Worm (Caenorhabditis elegans) whole organism, late embryonic: ENCODE data around the gene F36H1.12.

Source experiments
- C08G9.2 ChIP-seq: sonication (generic microtip); optimal IDR thresholded peaks from 2 replicates; lab custom pipeline; 2016; ENCODE audit warnings: mild to moderate bottlenecking, missing genetic modification characterization, moderate library complexity, missing compliant biosample characterization
- K02D7.2 ChIP-seq: sonication (generic microtip); optimal IDR thresholded peaks from 2 replicates; lab custom pipeline; 2017; ENCODE audit warnings: mild to moderate bottlenecking, missing genetic modification characterization, missing compliant biosample characterization
- T23F11.4 ChIP-seq: fragments of 200-800 bp; sonication (Bioruptor generic); optimal IDR thresholded peaks from 2 replicates; lab custom pipeline; 2018; ENCODE audit warnings: mild to moderate bottlenecking, missing genetic modification characterization, missing compliant biosample characterization
- Y22D7AL.16 ChIP-seq: sonication (generic microtip); optimal IDR thresholded peaks from 2 replicates; lab custom pipeline; 2016; ENCODE audit warnings: missing genetic modification characterization, missing compliant biosample characterization
- ahr-1 ChIP-seq: sonication (generic microtip); optimal IDR thresholded peaks from 2 replicates; lab custom pipeline; 2016; ENCODE audit warnings: missing genetic modification characterization, missing compliant biosample characterization
- ceh-14 ChIP-seq: sonication (generic microtip); optimal IDR thresholded peaks from 2 replicates; lab custom pipeline; 2016; ENCODE audit warnings: missing genotype, missing genetic modification characterization, missing compliant biosample characterization
- ceh-18 ChIP-seq: sonication (generic microtip); optimal IDR thresholded peaks from 2 replicates; lab custom pipeline; 2016; ENCODE audit warnings: missing genetic modification characterization, missing compliant biosample characterization
- ceh-19 ChIP-seq: fragments of 200-800 bp; sonication (Bioruptor generic); optimal IDR thresholded peaks from 2 replicates; lab custom pipeline; 2018; ENCODE audit warnings: mild to moderate bottlenecking, missing genetic modification characterization, missing compliant biosample characterization
- ceh-2 ChIP-seq: sonication (generic microtip); optimal IDR thresholded peaks from 2 replicates; lab custom pipeline; 2016; ENCODE audit warnings: missing genotype, missing genetic modification characterization, missing compliant biosample characterization
- ceh-22 ChIP-seq: sonication (generic microtip); optimal IDR thresholded peaks from 2 replicates; lab custom pipeline; 2017; ENCODE audit warnings: missing biosample characterization, missing genetic modification characterization
- ceh-24 ChIP-seq: sonication (generic microtip); optimal IDR thresholded peaks from 2 replicates; lab custom pipeline; 2016; ENCODE audit warnings: mild to moderate bottlenecking, missing genetic modification characterization, missing compliant biosample characterization
- ceh-30 ChIP-seq: fragments of 150-350 bp; optimal IDR thresholded peaks from 2 replicates; lab custom pipeline; 2014; ENCODE audit warnings: missing biosample characterization, missing genetic modification characterization
- ceh-48 ChIP-seq: sonication (generic microtip); optimal IDR thresholded peaks from 2 replicates; lab custom pipeline; 2016; ENCODE audit warnings: missing genetic modification characterization, inconsistent platforms, missing compliant biosample characterization
- che-1 ChIP-seq: sonication (generic microtip); optimal IDR thresholded peaks from 2 replicates; lab custom pipeline; 2016; ENCODE audit warnings: mild to moderate bottlenecking, missing genetic modification characterization, missing compliant biosample characterization
- dve-1 ChIP-seq: sonication (generic microtip); optimal IDR thresholded peaks from 2 replicates; lab custom pipeline; 2017; ENCODE audit warnings: antibody characterized with exemption, mild to moderate bottlenecking, missing genetic modification characterization, missing compliant biosample characterization
- elt-2 ChIP-seq: sonication (generic microtip); optimal IDR thresholded peaks from 2 replicates; lab custom pipeline; 2016; ENCODE audit warnings: missing genetic modification reagents, missing genetic modification characterization, missing compliant biosample characterization
- elt-4 ChIP-seq: sonication (generic microtip); optimal IDR thresholded peaks from 2 replicates; lab custom pipeline; 2016; ENCODE audit warnings: missing genetic modification characterization, missing compliant biosample characterization
- ets-4 ChIP-seq: sonication (generic microtip); optimal IDR thresholded peaks from 2 replicates; lab custom pipeline; 2016; ENCODE audit warnings: missing genetic modification characterization, missing compliant biosample characterization
- eyg-1 ChIP-seq: sonication (generic microtip); optimal IDR thresholded peaks from 2 replicates; lab custom pipeline; 2016; ENCODE audit warnings: missing genotype, missing genetic modification characterization, missing compliant biosample characterization
- fax-1 ChIP-seq: sonication (generic microtip); optimal IDR thresholded peaks from 2 replicates; lab custom pipeline; 2016; ENCODE audit warnings: missing genotype, missing genetic modification characterization, missing compliant biosample characterization
- fkh-10 ChIP-seq: fragments of 150-350 bp; optimal IDR thresholded peaks from 2 replicates; lab custom pipeline; 2014; ENCODE audit warnings: missing biosample characterization, missing genetic modification reagents, missing genetic modification characterization
- gmeb-2 ChIP-seq: sonication (generic microtip); optimal IDR thresholded peaks from 2 replicates; lab custom pipeline; 2016; ENCODE audit warnings: missing genetic modification characterization, inconsistent platforms, missing compliant biosample characterization
- hlh-13 ChIP-seq: fragments of 200-800 bp; sonication (Bioruptor generic); optimal IDR thresholded peaks from 2 replicates; lab custom pipeline; 2018; ENCODE audit warnings: mild to moderate bottlenecking, missing genetic modification characterization, missing compliant biosample characterization
- hlh-30 ChIP-seq: sonication (generic microtip); optimal IDR thresholded peaks from 2 replicates; lab custom pipeline; 2017; ENCODE audit warnings: antibody characterized with exemption, missing genetic modification characterization, missing compliant biosample characterization; ENCODE audit not compliant: insufficient read depth
- nfya-1 ChIP-seq: sonication (generic microtip); optimal IDR thresholded peaks from 2 replicates; lab custom pipeline; 2017; ENCODE audit warnings: missing genetic modification characterization, mild to moderate bottlenecking, missing compliant biosample characterization, antibody characterized with exemption, moderate library complexity
- nhr-232 ChIP-seq: sonication (generic microtip); optimal IDR thresholded peaks from 2 replicates; lab custom pipeline; 2016; ENCODE audit warnings: missing genetic modification characterization, missing compliant biosample characterization
- npax-4 ChIP-seq: sonication (generic microtip); optimal IDR thresholded peaks from 2 replicates; lab custom pipeline; 2016; ENCODE audit warnings: missing genetic modification characterization, missing compliant biosample characterization
- odd-2 ChIP-seq: sonication (generic microtip); optimal IDR thresholded peaks from 2 replicates; lab custom pipeline; 2017; ENCODE audit warnings: antibody characterized with exemption, mild to moderate bottlenecking, missing genetic modification characterization, missing compliant biosample characterization
- pax-1 ChIP-seq: fragments of 150-350 bp; optimal IDR thresholded peaks from 2 replicates; lab custom pipeline; 2014; ENCODE audit warnings: missing biosample characterization, missing genetic modification characterization
- ref-2 ChIP-seq: sonication (generic microtip); optimal IDR thresholded peaks from 2 replicates; lab custom pipeline; 2016; ENCODE audit warnings: missing genetic modification characterization, missing compliant biosample characterization
- sox-2 ChIP-seq: fragments of 200-800 bp; sonication (Bioruptor generic); IDR thresholded peaks from 2 replicates; pipeline ENCODE4 v1.3.6; 2022; ENCODE audit warnings: missing genetic modification reagents, missing genetic modification characterization, missing compliant biosample characterization
- ttx-3 ChIP-seq: sonication (generic microtip); optimal IDR thresholded peaks from 2 replicates; lab custom pipeline; 2016; ENCODE audit warnings: missing genetic modification reagents, missing genetic modification characterization, missing compliant biosample characterization
- unc-3 ChIP-seq, 2 experiments: fragments of 200-800 bp in 1 of 2; sonication (Bioruptor generic) in 1 of 2; sonication (generic microtip) in 1 of 2; conservative IDR thresholded peaks in 1 of 2; optimal IDR thresholded peaks in 1 of 2; 2 replicates each; pipeline versions ENCODE4 v1.3.6 to Lab custom; 2016 to 2022; ENCODE audit warnings: missing compliant biosample characterization in 2 of 2, missing genetic modification characterization in 2 of 2, missing genetic modification reagents in 1 of 2
- unc-42 ChIP-seq: sonication (generic microtip); optimal IDR thresholded peaks from 2 replicates; lab custom pipeline; 2016; ENCODE audit warnings: missing genotype, missing genetic modification characterization, missing compliant biosample characterization
- unc-55 ChIP-seq: sonication (generic microtip); optimal IDR thresholded peaks from 2 replicates; lab custom pipeline; 2017; ENCODE audit warnings: missing biosample characterization, missing genetic modification reagents, missing genetic modification characterization
- zip-5 ChIP-seq: sonication (generic microtip); optimal IDR thresholded peaks from 2 replicates; lab custom pipeline; 2016; ENCODE audit warnings: missing genetic modification characterization, missing compliant biosample characterization

Gene F36H1.12

ce11 chrIV:11037118-11037719 is 16.3 kb downstream of the F36H1.12 start:
- no peak for TF ChIP-seq hlh-13
- TF ChIP-seq elt-4 (tag; lab: Kevin White, UChicago), result no peak
- TF ChIP-seq unc-42 (tag; lab: Kevin White, UChicago), result peak; percentile 32
- no peak for TF ChIP-seq zip-5
- no peak for TF ChIP-seq ceh-18 (tag; lab: Kevin White, UChicago)
- TF ChIP-seq Y22D7AL.16, result no peak
- peak; percentile 44 for TF ChIP-seq elt-2 (tag; lab: Kevin White, UChicago)
- TF ChIP-seq ceh-30 (tag; lab: Kevin White, UChicago), result no peak
- no peak for TF ChIP-seq ceh-48 (tag; lab: Kevin White, UChicago)
- TF ChIP-seq K02D7.2, result no peak
- TF ChIP-seq npax-4 (tag; lab: Kevin White, UChicago), result no peak
- no peak for TF ChIP-seq ceh-19 (GFP tag; lab: Kevin White, UChicago)
- TF ChIP-seq gmeb-2 (tag; lab: Kevin White, UChicago), result no peak

DNA sequence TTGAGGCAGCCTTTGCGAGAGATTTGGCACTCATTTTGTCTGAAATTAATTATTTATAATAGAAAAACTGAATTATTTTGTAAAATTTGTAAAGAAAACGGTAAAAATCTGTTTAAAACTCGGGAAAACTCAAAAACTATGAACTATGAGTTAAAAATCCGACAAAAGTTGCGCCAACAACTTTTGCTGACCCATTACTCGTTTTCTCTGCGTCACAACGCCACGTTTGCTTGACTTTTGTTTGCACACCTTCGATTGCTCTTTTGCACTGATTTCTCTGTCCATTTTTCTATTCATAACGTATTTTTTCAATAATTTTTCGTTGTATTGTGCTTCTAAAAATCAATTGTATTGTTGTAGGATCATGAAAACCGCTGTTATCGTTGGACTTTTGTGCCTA is 17.3 kb downstream of the F36H1.12 start, which contains the start of gene fkb-1:
Gene fkb-1 (plus strand): TSS at position 361 of the 400 bp plus-strand sequence.
- peak; percentile 19 for TF ChIP-seq elt-2 (tag; lab: Kevin White, UChicago)
- TF ChIP-seq pax-1 (tag; lab: Kevin White, UChicago), result peak; percentile 60
- TF ChIP-seq nfya-1 (tag; lab: Kevin White, UChicago), result peak; percentile 35
- TF ChIP-seq ttx-3, result no peak

- TF ChIP-seq T23F11.4 (GFP tag; lab: Kevin White, UChicago) (no peak), hlh-30 (tag; lab: Kevin White, UChicago) (no peak), ahr-1 (tag; lab: Kevin White, UChicago) (no peak), eyg-1 (tag; lab: Kevin White, UChicago) (no peak), unc-3 (GFP tag; conservative IDR thresholded peaks at IDR 0.05; lab: Robert Waterston, UW) (no peak), unc-3 (tag; optimal IDR thresholded peaks at IDR 0.05; lab: Kevin White, UChicago) (no peak), unc-55 (GFP tag; lab: Kevin White, UChicago) (no peak), ceh-22 (tag; lab: Kevin White, UChicago) (no peak), che-1 (tag; lab: Kevin White, UChicago) (no peak), ref-2 (tag; lab: Kevin White, UChicago) (no peak), ceh-19 (GFP tag; lab: Kevin White, UChicago) (no peak), ttx-3 (no peak), ceh-2 (tag; lab: Kevin White, UChicago) (no peak), fax-1 (tag; lab: Kevin White, UChicago) (no peak), nhr-232 (tag; lab: Kevin White, UChicago) (no peak), pax-1 (tag; lab: Kevin White, UChicago) (no peak), ets-4 (tag; lab: Kevin White, UChicago) (no peak)
These were observed 21.2 kb downstream of the F36H1.12 start, which contains the start of gene hrg-6 for ce11 chrIV:11032288-11032687. TSS of gene hrg-6 (plus strand) at chrIV:11032588.

- TF ChIP-seq odd-2 (tag; lab: Kevin White, UChicago), result no peak
- no peak for TF ChIP-seq hlh-30 (tag; lab: Kevin White, UChicago)
- TF ChIP-seq ahr-1 (tag; lab: Kevin White, UChicago), result no peak
- TF ChIP-seq nhr-232 (tag; lab: Kevin White, UChicago), result no peak
- TF ChIP-seq ceh-2 (tag; lab: Kevin White, UChicago), result no peak
- TF ChIP-seq fax-1 (tag; lab: Kevin White, UChicago), result no peak
- no peak for TF ChIP-seq sox-2 (GFP tag; lab: Robert Waterston, UW)
- no peak for TF ChIP-seq fkh-10 (GFP tag; lab: Kevin White, UChicago)
- TF ChIP-seq dve-1 (tag; lab: Kevin White, UChicago), result no peak
- no peak for TF ChIP-seq nfya-1 (tag; lab: Kevin White, UChicago)
- TF ChIP-seq C08G9.2 (tag; lab: Kevin White, UChicago), result no peak
- TF ChIP-seq ttx-3, result no peak
- TF ChIP-seq ceh-24, result no peak
- TF ChIP-seq ceh-14 (tag; lab: Kevin White, UChicago), result no peak
These were observed 21.9 kb downstream of the F36H1.12 start for ce11 chrIV:11031640-11032039.
